Fruit fly (Drosophila melanogaster) whole organism, embryonic: ENCODE data around the gene CG15880.

ENCODE experiments used
- CG14441 ChIP-seq: fragments of 200-800 bp; sonication (Bioruptor generic); IDR thresholded peaks from 2 replicates; pipeline ENCODE4 v1.3.6; 2022; ENCODE audit warnings: missing biosample characterization, missing genetic modification characterization
- CG18764 ChIP-seq: fragments of 200-800 bp; sonication (Bioruptor generic); optimal IDR thresholded peaks from 3 replicates; lab custom pipeline; 2016; ENCODE audit warnings: missing biosample characterization, missing genetic modification characterization
- CG6683 ChIP-seq: fragments of 200-800 bp; sonication (Bioruptor generic); optimal IDR thresholded peaks from 2 replicates; lab custom pipeline; 2017; ENCODE audit warnings: missing biosample characterization, mild to moderate bottlenecking, missing genetic modification characterization, missing genetic modification reagents
- CG9727 ChIP-seq: fragments of 200-800 bp; sonication (Bioruptor generic); optimal IDR thresholded peaks from 3 replicates; lab custom pipeline; 2017; ENCODE audit warnings: missing biosample characterization, mild to moderate bottlenecking, missing genetic modification characterization
- NC2α ChIP-seq: fragments of 200-800 bp; sonication (Bioruptor generic); optimal IDR thresholded peaks from 2 replicates; lab custom pipeline; 2016; ENCODE audit warnings: missing biosample characterization, missing genetic modification characterization
- Sry-δ ChIP-seq: fragments of 200-800 bp; sonication (Bioruptor generic); optimal IDR thresholded peaks from 2 replicates; lab custom pipeline; 2016; ENCODE audit warnings: missing biosample characterization, missing genetic modification characterization
- chm ChIP-seq: fragments of 200-800 bp; sonication (Bioruptor generic); IDR thresholded peaks from 2 replicates; pipeline ENCODE4 v1.3.6; 2022; ENCODE audit warnings: missing biosample characterization, missing genetic modification characterization
- tll ChIP-seq, 2 experiments: fragments of 200-800 bp in 1 of 2; fragments of >200 bp in 1 of 2; sonication (Bioruptor generic) in 1 of 2; optimal IDR thresholded peaks; 2 replicates each; lab custom pipeline; 2017 to 2019; ENCODE audit warnings: missing biosample characterization in 2 of 2, missing genetic modification characterization in 2 of 2, mild to moderate bottlenecking in 1 of 2, moderate library complexity in 1 of 2

DNA sequence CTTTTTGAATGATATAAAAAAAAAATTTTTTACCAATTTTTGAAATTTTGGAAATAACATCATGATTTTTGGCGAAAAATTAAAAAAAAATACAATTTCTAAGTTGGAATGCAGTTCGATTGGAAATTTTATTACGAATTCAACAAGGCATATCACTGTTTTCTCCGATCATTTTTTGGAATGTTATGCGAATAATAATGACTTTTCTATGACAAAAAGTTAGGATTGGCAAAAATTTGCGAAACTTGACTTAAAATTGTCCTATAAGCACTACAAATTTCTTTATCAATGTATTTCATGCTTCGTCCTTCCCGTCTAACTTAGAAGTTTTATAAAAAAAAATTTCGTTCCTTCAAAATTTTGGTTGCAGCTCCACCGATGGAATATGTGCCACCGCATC, 33.7 kb downstream of the CG15880 start, which contains the start of gene CG3544:
- TF ChIP-seq tll (GFP tag; optimal IDR thresholded peaks at IDR 0.05; lab: Kevin White, UChicago): no peak
- no peak for TF ChIP-seq Sry-δ
- TF ChIP-seq CG9727 (GFP tag; lab: Kevin White, UChicago): no peak
- no peak for TF ChIP-seq NC2α (GFP tag; lab: Kevin White, UChicago)
- TF ChIP-seq CG14441 (GFP tag; lab: Robert Waterston, UW): no peak
- no peak for TF ChIP-seq CG6683 (GFP tag; lab: Kevin White, UChicago)
- no peak for TF ChIP-seq chm (GFP tag; lab: Robert Waterston, UW)
- TF ChIP-seq CG18764 (GFP tag; lab: Kevin White, UChicago): no peak
